Worm (Caenorhabditis elegans): ENCODE results near the gene oac-15.

oac-15 gene

ce11 chrV:16249105-16249504, 39.4 kb upstream of the oac-15 start:
- TF ChIP-seq elt-1 (tag; optimal IDR thresholded peaks at IDR 0.05; ENCODE audit: borderline replicate concordance, insufficient read depth), result peak; percentile 52
- TF ChIP-seq bed-3 (GFP tag; optimal IDR thresholded peaks at IDR 0.05), result no peak

DNA sequence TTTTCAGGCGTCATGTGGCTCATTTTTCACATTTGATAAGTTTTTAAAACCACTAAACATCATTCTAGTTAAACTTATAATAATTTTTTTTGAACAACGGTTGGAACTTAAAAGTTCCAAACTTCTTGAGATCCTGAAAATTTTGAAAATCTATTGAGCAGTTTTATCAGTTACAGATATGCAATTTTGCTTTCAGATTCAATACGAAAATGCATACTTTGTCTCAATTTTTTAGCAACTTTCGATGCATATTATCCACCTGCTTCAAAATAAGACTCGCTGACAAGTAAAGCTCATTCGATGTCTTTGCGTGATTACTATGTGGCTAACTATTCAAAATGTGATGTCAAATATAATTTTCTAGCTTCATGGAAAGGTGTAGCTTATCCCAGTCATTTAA, 36.8 kb upstream of the oac-15 start, which contains the start of gene srh-95:
Gene srh-95, plus strand, starts transcription at position 301 of the 400 bp plus-strand sequence.
- no peak for TF ChIP-seq M03D4.4 (tag; optimal IDR thresholded peaks at IDR 0.05)
- TF ChIP-seq elt-3 (tag; optimal IDR thresholded peaks at IDR 0.05), result no peak
- no peak for TF ChIP-seq ztf-11 (tag; optimal IDR thresholded peaks at IDR 0.05)
- no peak for TF ChIP-seq lsy-2 (tag; optimal IDR thresholded peaks at IDR 0.05)
- no peak for TF ChIP-seq blmp-1 (tag; optimal IDR thresholded peaks at IDR 0.05)
- TF ChIP-seq lin-32 (GFP tag; optimal IDR thresholded peaks at IDR 0.05), result no peak
- TF ChIP-seq tbx-8 (GFP tag; optimal IDR thresholded peaks at IDR 0.05), result no peak
- no peak for TF ChIP-seq drap-1 (GFP tag; optimal IDR thresholded peaks at IDR 0.05)
- TF ChIP-seq unc-120 (tag; optimal IDR thresholded peaks at IDR 0.05; ENCODE audit: poor library complexity, severe bottlenecking), result no peak
- no peak for TF ChIP-seq mab-5 (tag; optimal IDR thresholded peaks at IDR 0.05)
- TF ChIP-seq ceh-43 (GFP tag; optimal IDR thresholded peaks at IDR 0.05), result no peak
- TF ChIP-seq pha-4 (tag; optimal IDR thresholded peaks at IDR 0.05), result no peak
- TF ChIP-seq nhr-12 (tag; optimal IDR thresholded peaks at IDR 0.05), result no peak
- no peak for TF ChIP-seq nhr-28 (tag; optimal IDR thresholded peaks at IDR 0.05)
- no peak for TF ChIP-seq ceh-83 (GFP tag; optimal IDR thresholded peaks at IDR 0.05)
- no peak for TF ChIP-seq nhr-2 (tag; optimal IDR thresholded peaks at IDR 0.05)
- no peak for TF ChIP-seq hlh-1 (tag; optimal IDR thresholded peaks at IDR 0.05)

- no peak for TF ChIP-seq unc-62 (GFP tag; optimal IDR thresholded peaks at IDR 0.05)
- no peak for TF ChIP-seq nhr-76 (tag; optimal IDR thresholded peaks at IDR 0.05)
- no peak for TF ChIP-seq mep-1 (tag; optimal IDR thresholded peaks at IDR 0.05)
- no peak for TF ChIP-seq bed-3 (GFP tag; optimal IDR thresholded peaks at IDR 0.05)
- TF ChIP-seq lsy-2 (tag; optimal IDR thresholded peaks at IDR 0.05), result no peak
- no peak for TF ChIP-seq nhr-12 (tag; optimal IDR thresholded peaks at IDR 0.05)
- TF ChIP-seq snpc-4 (tag; optimal IDR thresholded peaks at IDR 0.05), result no peak
- no peak for TF ChIP-seq ceh-39 (tag; optimal IDR thresholded peaks at IDR 0.05)
- no peak for TF ChIP-seq elt-3 (tag; optimal IDR thresholded peaks at IDR 0.05)
- no peak for TF ChIP-seq ham-2 (GFP tag; optimal IDR thresholded peaks at IDR 0.05)
- TF ChIP-seq flh-1 (GFP tag; optimal IDR thresholded peaks at IDR 0.05), result no peak
- no peak for TF ChIP-seq elt-1 (tag; optimal IDR thresholded peaks at IDR 0.05; ENCODE audit: borderline replicate concordance, insufficient read depth)
- TF ChIP-seq unc-39 (tag; optimal IDR thresholded peaks at IDR 0.05), result no peak
- no peak for TF ChIP-seq ztf-11 (tag; optimal IDR thresholded peaks at IDR 0.05)
- no peak for TF ChIP-seq M03D4.4 (tag; optimal IDR thresholded peaks at IDR 0.05)
- no peak for TF ChIP-seq nhr-2 (tag; optimal IDR thresholded peaks at IDR 0.05)
- no peak for TF ChIP-seq unc-120 (tag; optimal IDR thresholded peaks at IDR 0.05; ENCODE audit: poor library complexity, severe bottlenecking)
- no peak for TF ChIP-seq cnd-1 (tag; optimal IDR thresholded peaks at IDR 0.05)
- no peak for TF ChIP-seq tbx-8 (GFP tag; optimal IDR thresholded peaks at IDR 0.05)
Observed at ce11 chrV:16244078-16244477, 34.3 kb upstream of the oac-15 start, which contains the start of gene srh-104. TSS of gene srh-104 (minus strand) at chrV:16244178.

- no peak for TF ChIP-seq nhr-76 (tag; optimal IDR thresholded peaks at IDR 0.05)
- TF ChIP-seq bed-3 (GFP tag; optimal IDR thresholded peaks at IDR 0.05), result no peak
- TF ChIP-seq hlh-1 (tag; optimal IDR thresholded peaks at IDR 0.05), result no peak
- TF ChIP-seq pha-4 (tag; optimal IDR thresholded peaks at IDR 0.05), result no peak
Observed at ce11 chrV:16237223-16237622, 27.5 kb upstream of the oac-15 start, which contains the start of gene F21H7.5. TSS of gene F21H7.5 (plus strand) at chrV:16237523.

DNA sequence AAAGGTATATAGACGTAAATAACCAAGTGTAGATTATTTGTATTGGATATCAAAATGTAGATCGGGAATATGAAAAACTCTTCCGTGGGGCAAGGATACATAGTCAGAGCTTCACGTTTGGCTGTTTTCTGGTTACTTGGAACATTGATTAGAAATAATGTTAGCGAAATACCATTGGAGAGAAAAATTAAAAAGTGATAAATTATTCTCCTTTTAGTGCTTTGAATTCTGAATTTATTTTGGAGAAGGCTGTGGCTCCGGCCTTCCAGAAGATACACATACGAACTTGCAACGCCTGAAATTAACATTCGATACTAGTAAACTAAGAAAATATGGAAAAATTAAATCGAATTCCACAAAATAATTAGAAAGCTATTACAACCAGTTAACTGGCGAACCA, 25.9 kb upstream of the oac-15 start, which contains the start of gene srh-98:
Gene srh-98, minus strand, starts transcription at position 101 of the 400 bp plus-strand sequence.
- TF ChIP-seq nhr-2 (tag; optimal IDR thresholded peaks at IDR 0.05) (no peak), lin-13 (tag; optimal IDR thresholded peaks at IDR 0.05) (no peak), hlh-1 (tag; optimal IDR thresholded peaks at IDR 0.05) (no peak), nhr-12 (tag; optimal IDR thresholded peaks at IDR 0.05) (no peak), elt-1 (tag; optimal IDR thresholded peaks at IDR 0.05; ENCODE audit: borderline replicate concordance, insufficient read depth) (no peak), sptf-1 (tag; optimal IDR thresholded peaks at IDR 0.05) (no peak), flh-1 (GFP tag; optimal IDR thresholded peaks at IDR 0.05) (no peak)

DNA sequence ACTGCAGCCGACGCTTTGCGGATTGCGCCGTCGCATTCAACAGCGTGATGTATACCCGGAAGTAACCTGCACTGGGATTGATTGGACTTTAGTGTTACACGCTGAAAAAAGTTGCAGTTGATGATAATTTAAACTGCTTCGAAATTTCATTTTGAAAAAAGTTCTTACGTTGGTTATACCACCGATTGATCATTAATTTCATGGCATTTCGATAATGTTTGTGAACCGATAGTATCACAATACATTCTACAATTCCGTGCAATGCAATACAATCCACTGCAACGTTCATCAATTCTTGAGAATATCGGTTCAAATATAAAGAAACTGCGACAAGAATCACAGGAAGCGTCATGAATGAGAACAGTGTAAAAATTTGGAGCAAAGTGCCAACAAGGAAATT, 25.4 kb upstream of the oac-15 start, which contains the start of gene F21H7.3:
Gene F21H7.3, minus strand, starts transcription at position 101 of the 400 bp plus-strand sequence.
- TF ChIP-seq ztf-11 (tag; optimal IDR thresholded peaks at IDR 0.05), result no peak

All from whole organism, mixed stage, embryonic.